Fruit fly (Drosophila melanogaster) Kc167 (cell line): ENCODE data around the gene Smyd3.

Source experiments
- h ChIP-seq: fragments of >200 bp; optimal IDR thresholded peaks from 3 replicates; lab custom pipeline; 2018; ENCODE audit warnings: missing external identifiers
- insv ChIP-seq: fragments of >200 bp; optimal IDR thresholded peaks from 3 replicates; lab custom pipeline; 2018; ENCODE audit warnings: missing external identifiers

DNA sequence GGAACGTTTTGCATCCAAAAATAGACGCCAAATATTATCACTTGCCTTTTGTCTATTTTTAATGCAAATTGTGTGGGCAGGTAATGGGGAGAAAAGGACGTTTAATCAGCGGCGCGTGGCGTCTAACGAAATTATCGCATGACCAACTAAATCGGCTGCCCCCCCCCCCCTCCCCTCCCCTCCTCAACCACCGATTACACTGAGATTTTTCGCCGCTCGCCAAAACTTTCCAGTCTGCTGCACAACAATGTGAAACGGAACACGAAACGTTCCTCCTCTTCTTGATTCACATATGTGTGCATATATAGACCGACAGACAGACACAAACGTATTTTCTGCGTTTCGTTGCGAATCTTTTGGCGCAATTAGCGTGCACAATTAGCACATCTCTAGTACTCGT lies 42.5 kb upstream of the Smyd3 start:
- TF ChIP-seq h (lab: Kevin White, UChicago), result no peak
- no peak for TF ChIP-seq insv (lab: Kevin White, UChicago)
